Fruit fly (Drosophila melanogaster): ENCODE results near the gene FoxK.
A peak's percentile ranks its signal among the peaks of the same experiment; 100 is the strongest.

FoxK gene

DNA sequence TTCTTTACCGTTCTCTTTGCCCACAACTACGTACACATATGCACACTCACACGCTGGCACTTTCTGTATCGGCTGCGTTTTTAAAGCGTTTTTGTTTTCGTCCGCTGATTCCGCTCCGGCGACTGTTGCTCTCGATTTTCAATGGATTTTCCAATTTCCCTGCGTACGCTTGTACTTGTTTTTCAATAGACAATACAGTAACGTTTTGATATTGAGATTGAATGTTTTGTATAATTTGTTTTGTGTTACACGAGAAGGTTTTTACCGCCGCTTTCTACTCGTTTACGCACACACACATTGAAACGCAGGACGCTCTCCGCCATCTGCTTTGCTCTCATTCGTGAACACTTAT is 28.0 kb downstream of the FoxK start:
- TF ChIP-seq CG17806 (tag; optimal IDR thresholded peaks at IDR 0.05) (no peak), Ets98B (GFP tag; IDR thresholded peaks at IDR 0.05) (no peak), CG12605 (GFP tag; IDR thresholded peaks at IDR 0.05) (no peak), fd96Ca (GFP tag; IDR thresholded peaks at IDR 0.05) (no peak), Snoo (tag; optimal IDR thresholded peaks at IDR 0.05) (no peak), EcR (GFP tag; optimal IDR thresholded peaks at IDR 0.05) (no peak)

DNA sequence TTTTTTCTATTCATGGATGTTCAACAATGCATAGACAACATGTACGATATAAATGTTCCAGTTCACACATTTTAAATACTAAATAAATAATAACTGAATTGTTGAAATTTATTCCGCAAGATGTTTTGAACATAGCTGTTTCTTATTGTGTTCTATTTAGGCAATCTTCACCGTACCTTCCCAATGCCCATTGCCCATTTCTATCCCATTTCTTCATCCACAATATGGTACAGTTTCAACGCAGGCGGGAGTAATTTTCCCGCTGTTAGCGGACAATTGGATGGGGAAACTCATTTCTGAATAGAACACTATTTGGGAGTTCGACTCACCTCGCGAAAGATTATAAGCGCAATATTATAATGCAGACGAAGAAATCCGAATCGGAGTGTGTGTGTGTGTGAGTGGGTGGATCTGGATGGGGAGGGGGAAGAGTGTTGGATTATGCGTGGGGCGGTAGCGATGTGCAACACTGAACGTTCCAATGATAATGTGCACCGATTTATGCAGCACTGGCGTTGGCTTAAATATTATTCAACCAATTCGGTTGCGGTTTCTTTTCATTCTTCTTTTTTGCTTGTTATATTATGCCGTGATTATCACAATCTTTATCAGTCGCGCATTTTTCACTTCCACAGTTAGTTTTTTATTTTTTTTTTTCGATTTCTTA is 28.5 kb downstream of the FoxK start:
- TF ChIP-seq CG8301 (tag; optimal IDR thresholded peaks at IDR 0.05) (peak; percentile 4), CG17806 (tag; optimal IDR thresholded peaks at IDR 0.05) (no peak), Pif1B (GFP tag; optimal IDR thresholded peaks at IDR 0.05) (peak; percentile 50), rn (GFP tag; IDR thresholded peaks at IDR 0.05) (no peak), fd96Ca (GFP tag; IDR thresholded peaks at IDR 0.05) (peak; percentile 52; the same call in 1 of the 3 replicates), CG14655 (GFP tag; optimal IDR thresholded peaks at IDR 0.05) (peak; percentile 33), CG15710 (tag; optimal IDR thresholded peaks at IDR 0.05) (peak; percentile 23), CG13204 (GFP tag; optimal IDR thresholded peaks at IDR 0.05) (peak; percentile 34), CG4496 (GFP tag; IDR thresholded peaks at IDR 0.05) (peak; percentile 50), CG34367 (tag; optimal IDR thresholded peaks at IDR 0.05) (no peak), Snoo (tag; optimal IDR thresholded peaks at IDR 0.05) (peak; percentile 60), EcR (GFP tag; optimal IDR thresholded peaks at IDR 0.05) (no peak), CG10348 (GFP tag; IDR thresholded peaks at IDR 0.05) (no peak), CG8159 (tag; optimal IDR thresholded peaks at IDR 0.05) (peak; percentile 25), D1 (tag; optimal IDR thresholded peaks at IDR 0.05) (no peak), CG12605 (GFP tag; IDR thresholded peaks at IDR 0.05) (0 out of 2 replicates have a peak, but pooled peaks have one; percentile 21), Ets98B (GFP tag; IDR thresholded peaks at IDR 0.05) (peak; percentile 49), gl (tag; optimal IDR thresholded peaks at IDR 0.05) (no peak), CG32121 (GFP tag; IDR thresholded peaks at IDR 0.05) (peak; percentile 57; the same call in 1 of the 2 replicates), Pif1A (GFP tag; optimal IDR thresholded peaks at IDR 0.05) (peak; percentile 36), CG9948 (tag; optimal IDR thresholded peaks at IDR 0.05) (no peak)

DNA sequence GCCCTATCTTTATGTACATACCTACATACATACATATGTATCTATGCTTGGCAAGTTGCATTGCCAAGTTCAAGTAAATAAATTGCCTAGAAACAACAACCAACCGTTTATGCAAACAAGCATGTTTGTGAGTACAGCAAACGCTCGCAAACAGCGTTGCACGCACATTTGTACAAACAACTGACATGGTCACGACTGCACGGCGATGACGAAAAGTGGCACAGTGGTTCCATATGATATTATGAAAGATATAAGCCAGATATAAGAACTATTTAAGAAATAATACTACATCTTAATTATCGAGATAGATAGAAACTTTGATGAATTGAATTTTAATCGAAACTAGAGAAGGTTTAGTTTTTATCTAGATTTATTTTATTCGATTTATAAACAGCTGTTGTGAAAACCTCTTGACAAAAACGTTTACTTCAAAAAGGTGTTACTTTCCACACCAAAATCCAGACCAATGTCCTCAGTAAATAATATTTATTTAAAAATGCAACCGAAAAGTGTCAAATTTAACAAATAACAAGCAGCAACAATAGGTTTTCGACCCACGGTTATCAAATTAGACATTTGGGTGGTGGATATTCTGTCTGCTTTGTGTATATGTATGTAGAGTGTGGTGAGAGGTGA is 30.7 kb downstream of the FoxK start:
- TF ChIP-seq Pif1A (GFP tag; optimal IDR thresholded peaks at IDR 0.05) = peak; percentile 63
- TF ChIP-seq CG14655 (GFP tag; optimal IDR thresholded peaks at IDR 0.05) = peak; percentile 71
- TF ChIP-seq CG9948 (tag; optimal IDR thresholded peaks at IDR 0.05) = peak; percentile 39
- TF ChIP-seq CG32121 (GFP tag; IDR thresholded peaks at IDR 0.05) = peak; percentile 63
- peak; percentile 72 for TF ChIP-seq Pif1B (GFP tag; optimal IDR thresholded peaks at IDR 0.05)
- peak; percentile 38 for TF ChIP-seq Snoo (tag; optimal IDR thresholded peaks at IDR 0.05)
- TF ChIP-seq CG8159 (tag; optimal IDR thresholded peaks at IDR 0.05) = peak; percentile 31
- no peak for TF ChIP-seq CG15710 (tag; optimal IDR thresholded peaks at IDR 0.05)
- no peak for TF ChIP-seq CG12605 (GFP tag; IDR thresholded peaks at IDR 0.05)
- TF ChIP-seq CG8301 (tag; optimal IDR thresholded peaks at IDR 0.05) = peak; percentile 59
- TF ChIP-seq CG4496 (GFP tag; IDR thresholded peaks at IDR 0.05) = no peak
- TF ChIP-seq CG10348 (GFP tag; IDR thresholded peaks at IDR 0.05) = no peak
- peak; percentile 49 for TF ChIP-seq Ets98B (GFP tag; IDR thresholded peaks at IDR 0.05)

DNA sequence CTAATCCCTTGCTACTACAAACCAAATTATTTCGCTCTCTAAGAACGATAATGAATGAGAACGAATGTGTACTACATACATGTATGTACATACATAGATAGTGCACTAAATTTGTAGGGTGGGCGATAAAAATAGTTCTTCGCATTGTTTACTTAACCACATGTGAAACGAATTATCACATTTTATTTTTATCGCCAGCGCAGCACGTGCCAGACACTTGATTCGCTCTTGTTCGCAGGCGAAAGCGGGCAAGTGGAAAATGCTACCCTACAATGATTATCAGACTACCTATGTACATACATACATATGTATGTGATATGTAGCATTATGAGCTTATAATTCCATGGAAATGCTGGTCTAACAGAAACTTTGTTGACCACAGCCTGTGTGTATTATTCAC is 34.8 kb downstream of the FoxK start:
- TF ChIP-seq CG9948 (tag; optimal IDR thresholded peaks at IDR 0.05) = no peak
- no peak for TF ChIP-seq CG32121 (GFP tag; IDR thresholded peaks at IDR 0.05)
- no peak for TF ChIP-seq EcR (GFP tag; optimal IDR thresholded peaks at IDR 0.05)
- TF ChIP-seq rn (GFP tag; IDR thresholded peaks at IDR 0.05) = no peak
- TF ChIP-seq CG12605 (GFP tag; IDR thresholded peaks at IDR 0.05) = no peak
- TF ChIP-seq gl (tag; optimal IDR thresholded peaks at IDR 0.05) = no peak
- no peak for TF ChIP-seq CG8301 (tag; optimal IDR thresholded peaks at IDR 0.05)
- TF ChIP-seq CG4496 (GFP tag; IDR thresholded peaks at IDR 0.05) = no peak
- TF ChIP-seq Snoo (tag; optimal IDR thresholded peaks at IDR 0.05) = no peak

DNA sequence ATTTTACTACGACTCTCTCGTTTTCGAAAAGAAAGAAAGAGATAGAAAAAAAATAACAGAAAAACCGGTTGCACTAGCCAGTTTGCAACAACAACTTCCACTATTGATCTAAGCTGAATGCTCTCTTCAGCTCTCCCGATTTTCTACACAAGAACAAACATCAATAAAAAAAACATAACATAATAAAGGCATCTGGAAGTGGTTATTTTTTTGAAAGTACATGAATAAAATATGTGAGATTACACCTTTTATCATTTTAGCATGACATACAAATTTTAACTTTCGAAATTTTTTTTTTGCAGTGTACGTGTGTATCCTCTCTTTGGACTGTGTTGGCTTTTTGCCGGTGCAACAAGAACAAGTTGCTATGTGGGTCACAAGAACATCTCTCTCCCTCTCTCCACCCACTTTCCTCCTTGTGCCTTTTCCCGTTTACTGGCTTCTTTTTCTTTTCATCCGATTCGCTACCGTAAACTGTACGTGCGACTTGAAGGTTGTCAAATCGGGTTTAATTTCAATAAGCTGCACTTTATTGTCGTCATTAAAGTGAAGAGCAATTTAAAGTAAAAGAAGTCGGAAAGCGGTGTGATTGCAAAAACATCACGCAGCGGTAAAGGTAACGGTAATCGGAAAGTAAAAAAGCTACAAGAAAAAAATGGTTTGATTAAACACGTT is 35.9 kb downstream of the FoxK start:
- TF ChIP-seq CG12605 (GFP tag; IDR thresholded peaks at IDR 0.05) (peak; percentile 99), CG34367 (tag; optimal IDR thresholded peaks at IDR 0.05) (peak; percentile 98), EcR (GFP tag; optimal IDR thresholded peaks at IDR 0.05) (peak; percentile 74), CG4496 (GFP tag; IDR thresholded peaks at IDR 0.05) (peak; percentile 99), D1 (tag; optimal IDR thresholded peaks at IDR 0.05) (peak; percentile 95), CG13204 (GFP tag; optimal IDR thresholded peaks at IDR 0.05) (peak; percentile 93), fd96Ca (GFP tag; IDR thresholded peaks at IDR 0.05) (peak; percentile 96), rn (GFP tag; IDR thresholded peaks at IDR 0.05) (peak; percentile 98), gl (tag; optimal IDR thresholded peaks at IDR 0.05) (peak; percentile 93), CG15710 (tag; optimal IDR thresholded peaks at IDR 0.05) (peak; percentile 98), Snoo (tag; optimal IDR thresholded peaks at IDR 0.05) (peak; percentile 84), Ets98B (GFP tag; IDR thresholded peaks at IDR 0.05) (peak; percentile 99), CG10348 (GFP tag; IDR thresholded peaks at IDR 0.05) (peak; percentile 94), CG14655 (GFP tag; optimal IDR thresholded peaks at IDR 0.05) (peak; percentile 99), CG32121 (GFP tag; IDR thresholded peaks at IDR 0.05) (peak; percentile 99), CG9948 (tag; optimal IDR thresholded peaks at IDR 0.05) (peak; percentile 98), CG8301 (tag; optimal IDR thresholded peaks at IDR 0.05) (peak; percentile 99), Pif1A (GFP tag; optimal IDR thresholded peaks at IDR 0.05) (peak; percentile 98), CG17806 (tag; optimal IDR thresholded peaks at IDR 0.05) (peak; percentile 98), Pif1B (GFP tag; optimal IDR thresholded peaks at IDR 0.05) (peak; percentile 96), CG8159 (tag; optimal IDR thresholded peaks at IDR 0.05) (peak; percentile 97)

All from whole organism, pupa.